Worm (Caenorhabditis elegans): ENCODE data around the gene K08D9.2.

DNA sequence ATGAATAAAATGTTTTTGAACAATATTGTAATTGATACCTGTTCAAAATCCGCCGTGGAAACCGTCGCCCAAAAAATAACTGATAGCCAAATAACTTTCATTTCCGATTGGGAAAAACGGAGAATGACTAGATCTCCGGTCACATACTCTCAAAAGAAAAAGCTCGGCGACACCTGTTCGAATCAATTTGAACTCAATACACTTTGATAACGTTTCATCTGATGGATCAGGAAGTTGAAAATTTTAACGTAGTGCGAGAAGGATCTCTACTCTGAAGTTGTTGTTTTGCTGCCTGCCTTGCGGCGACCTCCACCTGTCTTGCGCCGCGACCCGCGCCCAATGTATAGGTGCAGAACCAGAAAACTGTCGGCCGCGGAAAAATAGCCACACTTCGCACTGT, 45.7 kb downstream of the K08D9.2 start, which contains the start of gene T28A11.20:
- TF ChIP-seq nhr-28 (tag; optimal IDR thresholded peaks at IDR 0.05), result no peak
- TF ChIP-seq ceh-43 (GFP tag; optimal IDR thresholded peaks at IDR 0.05), result no peak
- TF ChIP-seq elt-1 (tag; optimal IDR thresholded peaks at IDR 0.05; ENCODE audit: borderline replicate concordance, insufficient read depth), result no peak
- no peak for TF ChIP-seq snpc-4 (tag; optimal IDR thresholded peaks at IDR 0.05)
- TF ChIP-seq nhr-76 (tag; optimal IDR thresholded peaks at IDR 0.05), result no peak
- TF ChIP-seq nhr-12 (tag; optimal IDR thresholded peaks at IDR 0.05), result no peak
- TF ChIP-seq nhr-237 (tag; optimal IDR thresholded peaks at IDR 0.05), result no peak
- no peak for TF ChIP-seq unc-62 (GFP tag; optimal IDR thresholded peaks at IDR 0.05)
- TF ChIP-seq unc-120 (tag; optimal IDR thresholded peaks at IDR 0.05; ENCODE audit: poor library complexity, severe bottlenecking), result no peak
- no peak for TF ChIP-seq mab-5 (tag; optimal IDR thresholded peaks at IDR 0.05)
- no peak for TF ChIP-seq ceh-39 (tag; optimal IDR thresholded peaks at IDR 0.05)
- no peak for TF ChIP-seq ztf-11 (tag; optimal IDR thresholded peaks at IDR 0.05)
- no peak for TF ChIP-seq pha-4 (tag; optimal IDR thresholded peaks at IDR 0.05)
- TF ChIP-seq blmp-1 (tag; optimal IDR thresholded peaks at IDR 0.05), result no peak

All from whole organism, mixed stage, embryonic.